Fruit fly (Drosophila melanogaster): ENCODE measurements around the gene CG9135.

CG9135 gene

dm6 chr2L:6019352-6020131, 31.1 kb upstream of the CG9135 start, which contains the start of gene H2.0 (continued):
- TF ChIP-seq pita (GFP tag; optimal IDR thresholded peaks at IDR 0.05) (no peak), Sry-β (GFP tag; optimal IDR thresholded peaks at IDR 0.05) (no peak), Med (GFP tag) (peak; percentile 26), Aef1 (GFP tag; IDR thresholded peaks at IDR 0.05) (no peak), al (GFP tag; IDR thresholded peaks at IDR 0.05) (no peak), lilli (GFP tag; optimal IDR thresholded peaks at IDR 0.05) (peak; percentile 22), ase (GFP tag; IDR thresholded peaks at IDR 0.05) (no peak), sima (GFP tag; optimal IDR thresholded peaks at IDR 0.05) (no peak), CG30403 (GFP tag; optimal IDR thresholded peaks at IDR 0.05) (peak; percentile 42), CG2678 (tag; optimal IDR thresholded peaks at IDR 0.05) (peak; percentile 52), esg (GFP tag; conservative IDR thresholded peaks at IDR 0.05) (peak; percentile 37; the same call in 1 of the 2 replicates), Hmr (GFP tag; optimal IDR thresholded peaks at IDR 0.05) (peak; percentile 1), Hr78 (GFP tag; optimal IDR thresholded peaks at IDR 0.05) (no peak), Scr (GFP tag; IDR thresholded peaks at IDR 0.05; ENCODE audit: partially characterized antibody) (no peak), ewg (GFP tag; optimal IDR thresholded peaks at IDR 0.05) (peak; percentile 14), wek (GFP tag; optimal IDR thresholded peaks at IDR 0.05) (no peak), HmgZ (tag; optimal IDR thresholded peaks at IDR 0.05) (no peak), CG13775 (GFP tag; optimal IDR thresholded peaks at IDR 0.05) (peak; percentile 25), Dfd (GFP tag; optimal IDR thresholded peaks at IDR 0.05) (no peak), CG16815 (GFP tag; optimal IDR thresholded peaks at IDR 0.05) (peak; percentile 44), lov (optimal IDR thresholded peaks at IDR 0.05) (no peak), lov (GFP tag; IDR thresholded peaks at IDR 0.05) (no peak), pfk (GFP tag; optimal IDR thresholded peaks at IDR 0.05) (no peak), toy (GFP tag; IDR thresholded peaks at IDR 0.05) (no peak), fd96Cb (tag; optimal IDR thresholded peaks at IDR 0.05) (peak; percentile 38), pzg (GFP tag; optimal IDR thresholded peaks at IDR 0.05) (no peak), CG43689 (GFP tag; IDR thresholded peaks at IDR 0.05) (no peak), NfI (GFP tag; optimal IDR thresholded peaks at IDR 0.05) (peak; percentile 20), Ets65A (GFP tag) (no peak), org-1 (GFP tag; optimal IDR thresholded peaks at IDR 0.05) (peak; percentile 39), az2 (GFP tag; optimal IDR thresholded peaks at IDR 0.05) (peak; percentile 27), Opbp (GFP tag; IDR thresholded peaks at IDR 0.05; ENCODE audit: partially characterized antibody) (no peak), otp (GFP tag; IDR thresholded peaks at IDR 0.05) (0 out of 3 replicates have a peak, but pooled peaks have one; percentile 49), nau (GFP tag; optimal IDR thresholded peaks at IDR 0.05) (no peak), zen (tag; optimal IDR thresholded peaks at IDR 0.05) (peak; percentile 20), bab2 (GFP tag; optimal IDR thresholded peaks at IDR 0.05) (no peak), CG8089 (GFP tag; optimal IDR thresholded peaks at IDR 0.05) (no peak), CG4820 (GFP tag; optimal IDR thresholded peaks at IDR 0.05) (peak; percentile 30), CG8924 (tag; optimal IDR thresholded peaks at IDR 0.05) (peak; percentile 40), hb (GFP tag; IDR thresholded peaks at IDR 0.05; ENCODE audit: partially characterized antibody) (no peak), CG1603 (tag; optimal IDR thresholded peaks at IDR 0.05) (peak; percentile 57), NC2β (GFP tag; optimal IDR thresholded peaks at IDR 0.05) (no peak), CG3065 (GFP tag; optimal IDR thresholded peaks at IDR 0.05) (no peak), CG14050 (GFP tag; IDR thresholded peaks at IDR 0.05) (no peak), sqz (GFP tag; optimal IDR thresholded peaks at IDR 0.05) (no peak), Xbp1 (GFP tag; optimal IDR thresholded peaks at IDR 0.05) (peak; percentile 22), Ptx1 (GFP tag; IDR thresholded peaks at IDR 0.05) (0 out of 2 replicates have a peak, but pooled peaks have one; percentile 15), CkIIα-i1 (GFP tag; IDR thresholded peaks at IDR 0.05) (no peak), tll (GFP tag; optimal IDR thresholded peaks at IDR 0.05) (no peak)
